Worm (Caenorhabditis elegans) whole organism, L4/young adult: ENCODE data around the gene nex-4.

ENCODE experiments used
- W03F9.2 ChIP-seq: fragments of 150-350 bp; optimal IDR thresholded peaks from 2 replicates; lab custom pipeline; 2014; ENCODE audit warnings: missing biosample characterization, missing genetic modification characterization
- dao-5 ChIP-seq: sonication (generic microtip); optimal IDR thresholded peaks from 2 replicates; lab custom pipeline; 2016; ENCODE audit warnings: missing genotype, missing genetic modification characterization, moderate library complexity, missing compliant biosample characterization
- him-1 ChIP-seq: sonication (generic microtip); optimal IDR thresholded peaks from 2 replicates; lab custom pipeline; 2016; ENCODE audit warnings: missing genotype, missing genetic modification reagents, missing genetic modification characterization, missing compliant biosample characterization

nex-4 gene

DNA sequence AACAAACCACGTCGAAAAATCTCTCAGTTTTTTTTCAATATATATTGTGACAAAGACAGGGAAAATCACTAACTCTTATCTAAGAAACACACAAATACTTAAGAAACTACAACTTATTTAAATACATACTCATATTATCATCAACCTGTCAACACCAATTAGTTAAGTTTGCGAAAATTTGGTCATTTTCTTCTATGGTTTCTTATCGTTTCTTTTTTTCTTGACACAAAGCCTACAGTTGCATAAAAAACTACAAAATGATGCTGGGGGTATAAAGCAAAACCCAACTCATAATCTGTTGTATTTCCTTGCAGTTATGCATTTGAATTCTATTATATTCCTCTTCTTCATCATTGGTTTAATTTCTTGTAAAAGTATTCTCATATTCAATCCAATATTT is 49.8 kb downstream of the nex-4 start, which contains the start of gene ugt-67:
Gene ugt-67 (plus strand): TSS at position 301 of the 400 bp plus-strand sequence.
- TF ChIP-seq W03F9.2 (tag; lab: Kevin White, UChicago) (no peak), him-1 (tag; lab: Kevin White, UChicago) (no peak), dao-5 (no peak)

DNA sequence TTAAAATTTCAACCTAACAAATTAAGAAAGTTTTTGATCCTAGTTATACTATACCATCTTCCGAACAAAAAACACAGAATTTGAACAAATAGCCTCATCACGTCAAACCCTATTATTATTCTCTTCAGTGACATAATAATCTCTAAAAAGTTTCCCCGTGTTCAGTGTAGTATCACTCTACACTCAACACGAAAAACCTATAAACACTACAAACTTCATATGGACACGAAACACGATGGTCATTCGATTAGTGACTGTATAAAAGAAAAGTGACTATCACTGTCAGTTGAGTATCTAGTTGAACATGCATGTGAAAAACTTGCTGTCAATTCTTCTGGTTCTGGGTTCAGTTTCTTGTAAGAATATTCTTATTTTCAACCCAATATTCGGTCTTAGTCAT is 52.5 kb downstream of the nex-4 start, which contains the start of gene ugt-8:
Gene ugt-8 (plus strand): TSS at position 235 of the 400 bp plus-strand sequence.
- no peak for TF ChIP-seq W03F9.2 (tag; lab: Kevin White, UChicago)
- TF ChIP-seq him-1 (tag; lab: Kevin White, UChicago): no peak
- no peak for TF ChIP-seq dao-5

DNA sequence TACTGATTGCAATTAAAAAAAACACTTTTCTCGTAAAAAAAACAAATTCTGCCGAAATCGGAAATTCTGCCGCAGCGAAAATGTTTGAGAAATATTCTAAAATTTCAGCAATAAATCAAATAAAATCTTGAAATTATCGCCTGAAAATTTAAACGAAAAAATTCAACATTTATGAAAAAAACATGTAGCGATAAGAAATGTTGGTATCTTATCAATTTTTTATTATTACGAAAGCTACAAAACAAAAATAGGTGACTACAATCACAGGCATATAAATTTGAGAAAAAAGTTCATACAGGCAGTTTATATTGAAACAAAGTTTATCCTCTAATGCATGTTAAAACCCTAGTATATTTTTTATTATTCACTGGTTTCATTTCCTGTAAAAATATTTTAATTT is 54.7 kb downstream of the nex-4 start, which contains the start of gene ugt-14:
Gene ugt-14 (plus strand): TSS at position 301 of the 400 bp plus-strand sequence.
- TF ChIP-seq him-1 (tag; lab: Kevin White, UChicago) (no peak), dao-5 (no peak), W03F9.2 (tag; lab: Kevin White, UChicago) (no peak)
